Worm (Caenorhabditis elegans) whole organism, L1 larva: ENCODE data around the gene ilcr-2.

Experiments
- aly-2 ChIP-seq: fragments of 150-350 bp; optimal IDR thresholded peaks from 2 replicates; lab custom pipeline; 2014; ENCODE audit warnings: missing biosample characterization, missing genetic modification characterization
- ama-1 ChIP-seq: fragments of 150-350 bp; optimal IDR thresholded peaks from 2 replicates; lab custom pipeline; 2014
- hlh-17 ChIP-seq: fragments of 200-800 bp; sonication (Bioruptor generic); optimal IDR thresholded peaks from 2 replicates; lab custom pipeline; 2018; ENCODE audit warnings: missing genetic modification characterization, mild to moderate bottlenecking, missing compliant biosample characterization, moderate library complexity, borderline replicate concordance
- jun-1 ChIP-seq: fragments of 150-350 bp; optimal IDR thresholded peaks from 2 replicates; lab custom pipeline; 2014; ENCODE audit warnings: missing biosample characterization, missing genetic modification reagents, missing genetic modification characterization
- lin-15B ChIP-seq: fragments of 150-350 bp; sonication (generic microtip); optimal IDR thresholded peaks from 3 replicates; lab custom pipeline; 2014; ENCODE audit warnings: missing biosample characterization, missing genetic modification characterization
- lin-35 ChIP-seq, 2 experiments: fragments of 150-350 bp; optimal IDR thresholded peaks; 2 replicates each; lab custom pipeline; 2014; ENCODE audit warnings: missing biosample characterization in 2 of 2, missing genetic modification characterization in 2 of 2, missing genetic modification reagents in 2 of 2
- nhr-237 ChIP-seq: fragments of 150-350 bp; optimal IDR thresholded peaks from 2 replicates; lab custom pipeline; 2014; ENCODE audit warnings: missing biosample characterization, missing genetic modification characterization
- snpc-4 ChIP-seq: fragments of 150-350 bp; optimal IDR thresholded peaks from 2 replicates; lab custom pipeline; 2014; ENCODE audit warnings: missing biosample characterization, missing genetic modification characterization
- sptf-1 ChIP-seq: fragments of 150-350 bp; optimal IDR thresholded peaks from 2 replicates; lab custom pipeline; 2014; ENCODE audit warnings: missing biosample characterization, missing genetic modification characterization
- unc-62 ChIP-seq: fragments of 150-350 bp; optimal IDR thresholded peaks from 2 replicates; lab custom pipeline; 2014; ENCODE audit warnings: missing biosample characterization, missing genetic modification reagents, missing genetic modification characterization
- unc-86 ChIP-seq: sonication (generic microtip); optimal IDR thresholded peaks from 2 replicates; lab custom pipeline; 2016; ENCODE audit warnings: missing genetic modification characterization, missing compliant biosample characterization

DNA sequence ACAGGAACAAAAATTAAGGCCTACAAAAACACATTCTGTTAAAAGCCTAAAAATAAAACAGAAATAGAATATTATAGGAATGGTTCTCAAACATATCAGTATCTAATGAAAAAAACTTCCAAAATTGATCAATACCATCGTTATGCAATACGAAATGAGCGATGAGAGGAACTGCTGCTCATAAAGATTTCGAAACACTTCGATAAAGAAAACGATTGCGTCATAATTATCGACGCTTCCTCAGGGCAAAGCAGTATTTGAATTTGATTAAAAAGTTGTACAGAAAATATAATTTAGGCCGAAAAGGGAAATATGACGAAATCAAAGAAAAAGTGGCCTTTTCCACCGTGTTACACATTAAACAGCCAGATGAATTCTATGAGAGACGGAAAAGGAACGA, 43.0 kb downstream of the ilcr-2 start:
- no peak for TF ChIP-seq snpc-4 (tag; lab: Kevin White, UChicago)
- TF ChIP-seq unc-86 (tag; lab: Kevin White, UChicago), result no peak
- TF ChIP-seq lin-15B (tag; lab: Kevin White, UChicago), result no peak
- no peak for TF ChIP-seq unc-62
- TF ChIP-seq aly-2 (tag; lab: Kevin White, UChicago), result no peak
- TF ChIP-seq ama-1 (lab: Kevin White, UChicago), result no peak
- no peak for TF ChIP-seq hlh-17 (GFP tag; lab: Kevin White, UChicago)
- no peak for TF ChIP-seq sptf-1 (tag; lab: Kevin White, UChicago)
- TF ChIP-seq lin-35 (GFP tag; optimal IDR thresholded peaks at IDR 0.05; lab: Kevin White, UChicago), result no peak
- no peak for TF ChIP-seq jun-1 (tag; lab: Kevin White, UChicago)
- TF ChIP-seq nhr-237 (tag; lab: Kevin White, UChicago), result no peak
